Worm (Caenorhabditis elegans) whole organism, L4 larva: Measurements from ENCODE around the gene faah-1.

Experiments used
- Y105C5A.15 ChIP-seq: fragments of 200-800 bp; sonication (Bioruptor generic); IDR thresholded peaks from 2 replicates; pipeline ENCODE4 v1.3.6; 2022; ENCODE audit warnings: missing genetic modification characterization, missing compliant biosample characterization
- Y5F2A.4 ChIP-seq: fragments of 200-800 bp; sonication (Bioruptor generic); optimal IDR thresholded peaks from 2 replicates; lab custom pipeline; 2018; ENCODE audit warnings: mild to moderate bottlenecking, missing genetic modification characterization, missing compliant biosample characterization
- ZK546.5 ChIP-seq, 2 experiments: sonication (generic microtip); optimal IDR thresholded peaks; 2 replicates each; lab custom pipeline; 2017; ENCODE audit warnings: missing biosample characterization in 2 of 2, missing genetic modification characterization in 2 of 2
- aha-1 ChIP-seq: fragments of 150-350 bp; peaks from one replicate; lab custom pipeline; 2014; ENCODE audit warnings: missing biosample characterization, missing genetic modification characterization
- arid-1 ChIP-seq: fragments of 200-800 bp; sonication (Bioruptor generic); conservative IDR thresholded peaks from 2 replicates; pipeline ENCODE4 v1.3.6; 2022; ENCODE audit warnings: missing genetic modification reagents, missing genetic modification characterization, missing compliant biosample characterization
- ceh-32 ChIP-seq: sonication (generic microtip); optimal IDR thresholded peaks from 2 replicates; lab custom pipeline; 2016; ENCODE audit warnings: mild to moderate bottlenecking, missing genetic modification characterization, missing compliant biosample characterization; ENCODE audit not compliant: poor library complexity
- ceh-44 ChIP-seq: fragments of 200-800 bp; sonication (Bioruptor generic); IDR thresholded peaks from 2 replicates; pipeline ENCODE4 v1.3.6; 2022; ENCODE audit warnings: missing genetic modification reagents, missing genetic modification characterization, missing compliant biosample characterization
- ctbp-1 ChIP-seq: fragments of 200-800 bp; sonication (Bioruptor generic); IDR thresholded peaks from 2 replicates; pipeline ENCODE4 v1.3.6; 2022; ENCODE audit warnings: missing genetic modification reagents, missing genetic modification characterization, missing compliant biosample characterization
- daf-12 ChIP-seq: fragments of 150-350 bp; optimal IDR thresholded peaks from 2 replicates; lab custom pipeline; 2014; ENCODE audit warnings: missing biosample characterization, missing genetic modification reagents, missing genetic modification characterization
- daf-19 ChIP-seq: fragments of 200-800 bp; sonication (Bioruptor generic); conservative IDR thresholded peaks from 2 replicates; pipeline ENCODE4 v1.3.6; 2022; ENCODE audit warnings: missing genetic modification characterization, missing compliant biosample characterization
- dmd-8 ChIP-seq: fragments of 200-800 bp; sonication (Bioruptor generic); IDR thresholded peaks from 2 replicates; pipeline ENCODE4 v1.3.6; 2022; ENCODE audit warnings: missing genetic modification characterization, missing compliant biosample characterization
- dpl-1 ChIP-seq: fragments of 150-350 bp; optimal IDR thresholded peaks from 2 replicates; lab custom pipeline; 2014; ENCODE audit warnings: missing biosample characterization, missing genetic modification reagents, missing genetic modification characterization
- fos-1 ChIP-seq: fragments of 150-350 bp; optimal IDR thresholded peaks from 2 replicates; lab custom pipeline; 2014; ENCODE audit warnings: missing biosample characterization, missing genetic modification characterization
- hlh-30 ChIP-seq: sonication (generic microtip); optimal IDR thresholded peaks from 2 replicates; lab custom pipeline; 2017; ENCODE audit warnings: antibody characterized with exemption, mild to moderate bottlenecking, missing genetic modification characterization, missing compliant biosample characterization; ENCODE audit not compliant: insufficient read depth
- jun-1 ChIP-seq: fragments of 150-350 bp; optimal IDR thresholded peaks from 2 replicates; lab custom pipeline; 2014; ENCODE audit warnings: missing biosample characterization, missing genetic modification reagents, missing genetic modification characterization
- lir-3 ChIP-seq: sonication (generic microtip); optimal IDR thresholded peaks from 2 replicates; lab custom pipeline; 2016; ENCODE audit warnings: mild to moderate bottlenecking, missing genetic modification characterization, missing compliant biosample characterization
- madf-9 ChIP-seq: fragments of 200-800 bp; sonication (Bioruptor generic); conservative IDR thresholded peaks from 2 replicates; pipeline ENCODE4 v1.3.6; 2022; ENCODE audit warnings: missing genetic modification reagents, missing genetic modification characterization, missing compliant biosample characterization
- mdl-1 ChIP-seq, 2 experiments: fragments of 150-350 bp in 1 of 2; sonication (generic microtip) in 1 of 2; optimal IDR thresholded peaks; 2 replicates each; lab custom pipeline; 2014 to 2017; ENCODE audit warnings: missing biosample characterization in 2 of 2, missing genetic modification characterization in 2 of 2
- mes-2 ChIP-seq: sonication (generic microtip); optimal IDR thresholded peaks from 2 replicates; lab custom pipeline; 2016; ENCODE audit warnings: missing genotype, mild to moderate bottlenecking, missing genetic modification characterization, missing compliant biosample characterization; ENCODE audit not compliant: poor library complexity, severe bottlenecking
- mxl-3 ChIP-seq: fragments of 200-800 bp; sonication (Bioruptor generic); optimal IDR thresholded peaks from 2 replicates; lab custom pipeline; 2018; ENCODE audit warnings: mild to moderate bottlenecking, missing genetic modification characterization, missing compliant biosample characterization
- nhr-237 ChIP-seq: sonication (generic microtip); optimal IDR thresholded peaks from 2 replicates; lab custom pipeline; 2017; ENCODE audit warnings: missing biosample characterization, missing genetic modification characterization
- nhr-6 ChIP-seq: fragments of 150-350 bp; optimal IDR thresholded peaks from 2 replicates; lab custom pipeline; 2014; ENCODE audit warnings: missing biosample characterization, missing genetic modification characterization
- nhr-77 ChIP-seq: fragments of 150-350 bp; optimal IDR thresholded peaks from 2 replicates; lab custom pipeline; 2014; ENCODE audit warnings: missing biosample characterization, missing genetic modification characterization
- pha-4 ChIP-seq, 2 experiments: fragments of 150-350 bp in 1 of 2; fragments of 200-800 bp in 1 of 2; sonication (Bioruptor generic) in 1 of 2; IDR thresholded peaks in 1 of 2; optimal IDR thresholded peaks in 1 of 2; 2 replicates each; pipeline versions ENCODE4 v1.3.6 to Lab custom; 2014 to 2022; ENCODE audit warnings: missing genetic modification characterization in 2 of 2, missing genetic modification reagents in 2 of 2, missing biosample characterization in 1 of 2, missing compliant biosample characterization in 1 of 2
- pqm-1 ChIP-seq: sonication (generic microtip); optimal IDR thresholded peaks from 2 replicates; lab custom pipeline; 2017; ENCODE audit warnings: missing biosample characterization, missing genetic modification characterization
- rbr-2 ChIP-seq: sonication (generic microtip); optimal IDR thresholded peaks from 2 replicates; lab custom pipeline; 2016; ENCODE audit warnings: missing genotype, missing genetic modification characterization, missing compliant biosample characterization
- set-16 ChIP-seq: fragments of 200-800 bp; sonication (Bioruptor generic); IDR thresholded peaks from 2 replicates; pipeline ENCODE4 v1.3.6; 2022; ENCODE audit warnings: missing genetic modification reagents, missing genetic modification characterization, missing compliant biosample characterization
- snpc-1.2 ChIP-seq: fragments of 200-800 bp; sonication (Bioruptor generic); IDR thresholded peaks from 2 replicates; pipeline ENCODE4 v1.3.6; 2022; ENCODE audit warnings: missing genetic modification reagents, missing genetic modification characterization, missing compliant biosample characterization
- snpc-4 ChIP-seq: fragments of 150-350 bp; optimal IDR thresholded peaks from 2 replicates; lab custom pipeline; 2014; ENCODE audit warnings: missing biosample characterization, missing genetic modification characterization
- spr-3 ChIP-seq: fragments of 200-800 bp; sonication (Bioruptor generic); optimal IDR thresholded peaks from 2 replicates; lab custom pipeline; 2018; ENCODE audit warnings: mild to moderate bottlenecking, missing genetic modification characterization, missing compliant biosample characterization
- tag-97 ChIP-seq: fragments of 200-800 bp; sonication (Bioruptor generic); IDR thresholded peaks from 2 replicates; pipeline ENCODE4 v1.3.6; 2022; ENCODE audit warnings: missing genetic modification characterization, missing compliant biosample characterization
- tra-1 ChIP-seq: fragments of 200-800 bp; sonication (Bioruptor generic); IDR thresholded peaks from 2 replicates; pipeline ENCODE4 v1.3.6; 2022; ENCODE audit warnings: missing genetic modification reagents, missing genetic modification characterization, missing compliant biosample characterization
- unc-62 ChIP-seq, 3 experiments: fragments of 150-350 bp in 1 of 3; sonication (generic microtip); optimal IDR thresholded peaks in 2 of 3; peaks in 1 of 3; 1 replicate in 1 of 3; 2 replicates in 2 of 3; lab custom pipeline; 2014 to 2017; ENCODE audit warnings: missing biosample characterization in 3 of 3, missing genetic modification characterization in 3 of 3, missing genetic modification reagents in 3 of 3, missing genotype in 1 of 3
- zfp-2 ChIP-seq: sonication (generic microtip); optimal IDR thresholded peaks from 2 replicates; lab custom pipeline; 2016; ENCODE audit warnings: mild to moderate bottlenecking, missing genetic modification characterization, missing compliant biosample characterization
- zfp-3 ChIP-seq: fragments of 200-800 bp; sonication (Bioruptor generic); conservative IDR thresholded peaks from 2 replicates; pipeline ENCODE4 v1.3.6; 2022; ENCODE audit warnings: missing genetic modification reagents, missing genetic modification characterization, missing compliant biosample characterization

faah-1 gene

DNA sequence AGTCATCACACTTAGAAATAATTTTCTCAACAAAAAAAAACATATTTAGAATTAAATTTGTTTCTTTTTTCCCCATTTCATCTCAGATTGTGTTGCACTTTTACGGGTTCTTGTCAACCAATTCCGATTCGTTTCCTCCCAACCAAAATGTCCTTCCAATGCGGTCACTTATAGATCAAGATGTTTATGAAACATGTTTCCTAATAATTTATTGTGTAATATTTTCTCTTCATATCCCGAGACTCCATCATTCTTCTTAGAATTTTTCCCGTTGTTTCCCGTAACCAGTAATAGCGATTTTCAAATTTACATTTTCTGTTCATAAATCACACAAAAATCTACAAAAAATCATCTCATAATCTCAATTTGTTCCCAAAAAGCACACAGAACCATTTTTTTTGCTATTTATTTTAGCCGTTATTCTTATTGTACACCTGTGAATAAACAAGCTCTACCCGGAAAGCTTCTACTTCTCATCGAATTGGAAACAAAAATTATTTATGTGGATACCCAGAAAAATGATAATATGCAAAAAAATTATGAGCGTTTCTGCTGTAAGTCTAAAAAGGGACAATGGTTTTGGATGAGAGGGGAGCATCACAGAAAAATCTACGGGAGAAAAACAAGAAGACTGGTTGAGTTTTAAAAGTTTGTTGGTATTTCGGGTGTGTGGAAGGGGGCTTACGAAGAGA lies 29.4 kb downstream of the faah-1 start:
- TF ChIP-seq Y105C5A.15 (GFP tag; lab: Robert Waterston, UW), result peak; percentile 7; the same call in 1 of the 2 replicates
- peak; percentile 58 for TF ChIP-seq aha-1 (tag; lab: Kevin White, UChicago)
- TF ChIP-seq lir-3, result no peak
- TF ChIP-seq jun-1 (tag; lab: Kevin White, UChicago), result no peak
- no peak for TF ChIP-seq rbr-2 (tag; lab: Kevin White, UChicago)
- no peak for TF ChIP-seq spr-3 (GFP tag; lab: Kevin White, UChicago)
- TF ChIP-seq fos-1 (tag; lab: Kevin White, UChicago), result no peak
- no peak for TF ChIP-seq tra-1 (GFP tag; lab: Robert Waterston, UW)
- no peak for TF ChIP-seq nhr-237 (tag; lab: Kevin White, UChicago)
- TF ChIP-seq dmd-8 (GFP tag; lab: Robert Waterston, UW), result no peak
- TF ChIP-seq arid-1 (GFP tag; lab: Robert Waterston, UW), result 0 out of 2 replicates have a peak, but pooled peaks have one; percentile 17
- no peak for TF ChIP-seq madf-9
- TF ChIP-seq dpl-1, result no peak
- TF ChIP-seq zfp-3 (GFP tag; lab: Robert Waterston, UW), result no peak
- TF ChIP-seq daf-19, result no peak
- no peak for TF ChIP-seq mxl-3 (GFP tag; lab: Kevin White, UChicago)
- TF ChIP-seq tag-97 (GFP tag; lab: Robert Waterston, UW), result no peak
- no peak for TF ChIP-seq nhr-6 (tag; lab: Kevin White, UChicago)
- peak in 1 of 2 experiments; percentile 98 for TF ChIP-seq unc-62 (GFP tag; optimal IDR thresholded peaks at IDR 0.05 in 1 of 2; lab: Kevin White, UChicago)
- TF ChIP-seq unc-62 (tag; optimal IDR thresholded peaks at IDR 0.05; lab: Kevin White, UChicago), result no peak

DNA sequence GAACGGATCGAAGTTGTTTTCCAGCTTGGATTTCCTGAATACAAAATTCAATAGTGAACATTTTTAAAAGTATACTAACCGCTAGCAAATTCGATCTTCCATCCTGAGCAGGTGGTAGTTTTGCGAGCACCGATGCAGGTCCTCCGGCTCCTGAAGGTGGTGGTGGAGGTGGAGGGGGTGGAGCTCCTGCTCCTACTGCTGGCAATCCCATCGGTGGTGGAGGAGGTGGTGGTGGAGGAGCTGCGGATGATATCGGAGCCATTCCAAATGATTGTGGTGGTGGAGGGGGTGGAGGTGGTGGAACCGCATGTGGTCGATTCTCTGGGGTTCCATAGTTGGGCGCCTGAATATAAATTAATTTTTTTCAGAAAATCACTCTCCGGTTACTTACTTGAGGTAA lies 30.5 kb downstream of the faah-1 start:
- TF ChIP-seq zfp-2 (tag; lab: Kevin White, UChicago) (no peak), unc-62 (GFP tag; optimal IDR thresholded peaks at IDR 0.05 in 1 of 2; lab: Kevin White, UChicago) (peak in 1 of 2 experiments; percentile 6), unc-62 (tag; optimal IDR thresholded peaks at IDR 0.05; lab: Kevin White, UChicago) (no peak), arid-1 (GFP tag; lab: Robert Waterston, UW) (no peak), Y5F2A.4 (GFP tag; lab: Kevin White, UChicago) (no peak), snpc-4 (tag; lab: Kevin White, UChicago) (no peak), mdl-1 (tag; optimal IDR thresholded peaks at IDR 0.05; lab: Kevin White, UChicago) (no peak), ZK546.5 (tag; optimal IDR thresholded peaks at IDR 0.05; lab: Kevin White, UChicago) (no peak), Y105C5A.15 (GFP tag; lab: Robert Waterston, UW) (no peak), hlh-30 (tag; lab: Kevin White, UChicago) (no peak), mes-2 (tag; lab: Kevin White, UChicago) (no peak), dpl-1 (no peak), snpc-1.2 (GFP tag; lab: Robert Waterston, UW) (no peak), pha-4 (GFP tag; IDR thresholded peaks at IDR 0.05; lab: Robert Waterston, UW) (0 out of 2 replicates have a peak, but pooled peaks have one; percentile 8), pha-4 (tag; optimal IDR thresholded peaks at IDR 0.05; lab: Kevin White, UChicago) (no peak), spr-3 (GFP tag; lab: Kevin White, UChicago) (no peak), set-16 (GFP tag; lab: Robert Waterston, UW) (peak; percentile 95), ceh-32 (no peak), ctbp-1 (no peak), daf-12 (no peak), nhr-77 (tag; lab: Kevin White, UChicago) (no peak), pqm-1 (tag; lab: Kevin White, UChicago) (no peak)

DNA sequence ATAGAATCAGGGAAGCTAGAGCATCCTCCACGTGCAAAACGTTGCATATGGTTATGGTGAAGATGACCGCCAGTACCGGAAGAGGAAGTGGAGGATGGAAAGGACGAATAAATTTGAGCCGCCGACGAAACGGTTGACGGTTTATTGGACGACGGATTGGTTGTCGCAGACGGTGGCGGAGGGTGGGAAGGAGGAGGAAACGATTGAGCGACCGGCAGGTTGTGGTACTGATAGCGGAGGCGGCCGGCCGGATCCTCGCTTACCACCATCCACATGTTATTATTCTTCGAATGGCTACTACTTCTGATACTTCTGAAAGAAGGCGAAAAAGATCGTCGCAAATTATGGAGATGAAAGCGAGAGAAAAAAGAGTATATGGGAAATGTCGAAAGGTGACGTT lies 33.7 kb downstream of the faah-1 start:
- TF ChIP-seq ceh-44 (GFP tag; lab: Robert Waterston, UW), result no peak
- TF ChIP-seq aha-1 (tag; lab: Kevin White, UChicago), result peak; percentile 45
- TF ChIP-seq set-16 (GFP tag; lab: Robert Waterston, UW), result peak; percentile 66
